Fruit fly (Drosophila melanogaster): ENCODE results near the gene Atg1.

Gene Atg1

DNA sequence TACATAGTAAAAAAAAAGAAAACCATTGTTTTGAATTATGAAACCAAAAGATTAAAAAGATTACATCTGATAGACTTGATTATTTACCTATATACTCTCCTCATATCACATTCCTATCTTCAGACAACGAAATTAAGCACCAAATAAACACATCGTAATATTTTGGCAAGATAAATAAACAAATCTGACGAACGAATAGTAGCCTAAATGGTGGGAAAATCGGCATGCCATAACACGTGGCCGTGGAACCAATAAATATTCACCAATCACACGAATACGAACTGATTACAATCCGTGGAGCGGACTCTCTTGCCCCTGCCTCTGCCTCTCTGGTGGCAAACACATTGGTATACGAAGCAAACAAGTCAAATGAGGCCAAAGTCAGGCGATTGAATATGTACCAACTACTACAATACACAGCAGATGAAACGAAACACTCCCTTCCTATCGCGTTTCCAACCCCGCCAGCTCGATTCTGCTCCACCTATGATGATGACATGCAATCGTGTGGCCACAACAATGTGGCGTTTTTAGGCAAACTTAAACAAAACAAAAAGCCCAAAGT, 8.8 kb downstream of the Atg1 start:
- no peak for TF ChIP-seq CG14711 (tag; optimal IDR thresholded peaks at IDR 0.05)
- TF ChIP-seq cic (GFP tag; optimal IDR thresholded peaks at IDR 0.05): peak; percentile 44
- TF ChIP-seq cnc (optimal IDR thresholded peaks at IDR 0.05): no peak
- TF ChIP-seq Mnt (GFP tag; optimal IDR thresholded peaks at IDR 0.05): peak; percentile 40

DNA sequence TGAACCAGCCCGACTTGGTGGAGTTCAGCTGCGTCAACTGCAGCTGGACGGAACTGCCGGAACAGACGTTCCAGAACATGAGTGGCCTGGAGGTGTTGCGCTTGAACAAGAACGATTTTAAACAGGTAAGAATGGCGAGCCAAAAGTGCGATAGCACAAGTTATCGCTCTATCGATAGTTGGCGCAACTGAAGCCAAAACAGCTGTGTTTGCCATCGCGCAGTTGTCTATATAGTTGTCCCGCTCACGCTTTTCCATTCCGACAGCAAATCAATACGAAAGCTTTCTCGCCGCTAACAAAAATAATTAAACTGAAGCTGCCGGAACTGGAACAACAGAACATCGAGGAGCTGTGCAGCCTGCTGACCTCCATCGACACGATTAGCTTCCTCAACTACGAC, 10.4 kb downstream of the Atg1 start:
- TF ChIP-seq Hr96 (GFP tag; optimal IDR thresholded peaks at IDR 0.05) (no peak), CG7045 (GFP tag; optimal IDR thresholded peaks at IDR 0.05) (no peak), cic (GFP tag; optimal IDR thresholded peaks at IDR 0.05) (peak; percentile 44), Crg-1 (GFP tag; optimal IDR thresholded peaks at IDR 0.05) (no peak), ovo (GFP tag; optimal IDR thresholded peaks at IDR 0.05) (no peak), pad (GFP tag; optimal IDR thresholded peaks at IDR 0.05) (peak; percentile 9), CG7101 (tag; optimal IDR thresholded peaks at IDR 0.05) (no peak), CG14711 (tag; optimal IDR thresholded peaks at IDR 0.05) (no peak), cnc (optimal IDR thresholded peaks at IDR 0.05) (no peak), bab1 (GFP tag; optimal IDR thresholded peaks at IDR 0.05) (peak; percentile 51)

DNA sequence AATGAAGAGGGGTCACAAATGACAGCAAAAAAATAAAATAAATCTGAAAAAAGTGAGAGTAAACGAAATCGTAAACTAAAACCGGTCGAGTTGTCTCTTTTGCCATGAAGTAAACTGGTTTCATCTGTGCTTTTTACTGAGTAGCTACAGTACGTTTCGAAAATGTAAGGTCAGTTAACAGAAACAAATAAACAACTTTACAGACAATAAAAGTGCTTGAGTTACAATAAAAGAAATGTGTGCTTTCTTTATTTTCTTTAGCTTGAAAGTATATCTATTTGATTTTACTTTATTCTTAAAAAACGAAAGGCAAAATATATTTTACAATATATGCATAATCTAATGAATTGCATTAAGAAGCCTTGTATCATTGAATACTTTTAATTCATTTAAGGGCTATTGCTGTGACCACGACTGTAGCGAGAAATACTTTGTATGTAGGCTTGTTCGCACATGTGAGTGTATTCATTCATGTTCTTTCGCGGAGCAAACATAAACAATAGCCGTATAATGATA, 11.9 kb downstream of the Atg1 start:
- no peak for TF ChIP-seq CG12768 (GFP tag; optimal IDR thresholded peaks at IDR 0.05)
- TF ChIP-seq CG5204 (GFP tag; optimal IDR thresholded peaks at IDR 0.05): no peak
- no peak for TF ChIP-seq toe (GFP tag; optimal IDR thresholded peaks at IDR 0.05)
- TF ChIP-seq cnc (optimal IDR thresholded peaks at IDR 0.05): no peak
- no peak for TF ChIP-seq Crg-1 (GFP tag; optimal IDR thresholded peaks at IDR 0.05)
- no peak for TF ChIP-seq Mnt (GFP tag; optimal IDR thresholded peaks at IDR 0.05)
- peak; percentile 40 for TF ChIP-seq CG14711 (tag; optimal IDR thresholded peaks at IDR 0.05)
- TF ChIP-seq Hr96 (GFP tag; optimal IDR thresholded peaks at IDR 0.05): no peak
- no peak for TF ChIP-seq bab1 (GFP tag; optimal IDR thresholded peaks at IDR 0.05)
- TF ChIP-seq CG33017 (tag; optimal IDR thresholded peaks at IDR 0.05): peak; percentile 40
- no peak for TF ChIP-seq CG7045 (GFP tag; optimal IDR thresholded peaks at IDR 0.05)
- no peak for TF ChIP-seq ovo (GFP tag; optimal IDR thresholded peaks at IDR 0.05)
- TF ChIP-seq pad (GFP tag; optimal IDR thresholded peaks at IDR 0.05): no peak
- TF ChIP-seq cic (GFP tag; optimal IDR thresholded peaks at IDR 0.05): no peak
- TF ChIP-seq CG7101 (tag; optimal IDR thresholded peaks at IDR 0.05): peak; percentile 32
- peak; percentile 71 for TF ChIP-seq kay (GFP tag; ENCODE audit: borderline replicate concordance)
- TF ChIP-seq Clk (GFP tag; optimal IDR thresholded peaks at IDR 0.05): no peak
- TF ChIP-seq tj (GFP tag; optimal IDR thresholded peaks at IDR 0.05): peak; percentile 10
- TF ChIP-seq CG1620 (GFP tag; optimal IDR thresholded peaks at IDR 0.05): no peak
- TF ChIP-seq CG11617 (GFP tag; optimal IDR thresholded peaks at IDR 0.05): no peak

DNA sequence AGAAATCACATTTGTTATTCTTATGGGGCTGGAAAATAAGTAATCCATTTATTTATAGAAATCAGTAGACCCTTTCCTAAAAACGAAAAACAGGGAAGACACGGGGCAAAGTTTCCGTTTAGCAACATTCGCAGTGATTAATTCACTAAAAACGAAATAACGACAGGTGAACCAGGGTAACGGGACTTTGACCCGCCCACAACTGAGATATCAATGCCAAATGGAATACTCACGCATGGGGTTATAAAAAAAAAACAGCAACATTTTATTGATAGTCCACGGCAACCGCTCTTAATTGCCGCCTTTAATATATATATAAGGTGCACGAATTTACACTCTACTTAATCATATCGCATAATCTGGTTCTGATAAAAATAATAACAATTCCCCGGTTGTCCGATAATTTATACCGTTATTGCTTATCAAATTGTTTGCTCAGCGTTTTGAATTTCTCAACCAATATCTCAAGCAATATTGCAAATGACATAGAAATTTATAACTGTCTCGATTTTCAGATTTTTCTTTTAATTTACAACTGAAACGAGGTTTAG, 13.2 kb downstream of the Atg1 start:
- TF ChIP-seq cnc (optimal IDR thresholded peaks at IDR 0.05) (no peak), CG5204 (GFP tag; optimal IDR thresholded peaks at IDR 0.05) (no peak), CG12768 (GFP tag; optimal IDR thresholded peaks at IDR 0.05) (no peak), cic (GFP tag; optimal IDR thresholded peaks at IDR 0.05) (no peak)

DNA sequence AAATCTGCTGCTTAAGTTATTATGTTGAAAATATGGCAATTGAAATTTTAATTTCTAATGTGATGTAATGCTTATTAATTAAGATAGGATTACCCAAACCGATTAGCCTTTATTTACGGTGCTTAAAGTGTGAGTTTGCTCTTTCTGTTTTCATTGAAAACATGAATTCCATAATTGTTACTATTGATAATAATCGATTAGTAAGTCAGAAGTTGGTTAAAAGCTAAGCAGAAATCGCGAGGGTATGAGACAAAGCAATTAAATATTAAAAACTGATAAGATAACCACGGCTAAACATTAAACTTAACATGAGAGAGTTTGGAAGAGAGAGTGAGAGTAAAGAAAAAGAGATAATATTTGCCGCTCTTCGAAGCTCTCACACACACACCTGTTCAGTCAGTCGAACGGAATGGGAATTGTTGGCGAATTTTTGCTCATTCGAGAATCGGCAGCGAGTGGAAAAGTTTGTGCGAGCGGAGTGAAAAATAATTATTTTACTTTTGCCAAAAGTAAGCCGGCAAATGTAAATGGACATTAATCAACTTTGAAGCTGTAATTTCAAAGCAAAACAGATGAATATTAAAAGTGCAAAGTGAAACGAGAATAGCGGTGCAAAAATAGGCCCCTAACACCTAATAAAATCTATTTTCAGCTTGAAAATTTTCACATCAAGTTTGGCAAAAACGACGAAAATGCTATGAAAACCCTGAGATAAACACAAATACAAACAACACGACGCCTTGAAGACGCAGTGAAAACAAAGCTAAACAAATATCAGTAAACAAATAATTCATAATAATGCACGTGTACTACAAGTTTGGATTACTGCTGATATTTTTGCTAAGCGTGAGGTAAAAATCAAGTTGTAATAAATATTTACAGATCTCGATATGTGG, 13.9 kb downstream of the Atg1 start:
- TF ChIP-seq cic (GFP tag; optimal IDR thresholded peaks at IDR 0.05) (no peak), kay (GFP tag; ENCODE audit: borderline replicate concordance) (peak; percentile 74), Mnt (GFP tag; optimal IDR thresholded peaks at IDR 0.05) (no peak), CG12768 (GFP tag; optimal IDR thresholded peaks at IDR 0.05) (no peak), Clk (GFP tag; optimal IDR thresholded peaks at IDR 0.05) (no peak)

DNA sequence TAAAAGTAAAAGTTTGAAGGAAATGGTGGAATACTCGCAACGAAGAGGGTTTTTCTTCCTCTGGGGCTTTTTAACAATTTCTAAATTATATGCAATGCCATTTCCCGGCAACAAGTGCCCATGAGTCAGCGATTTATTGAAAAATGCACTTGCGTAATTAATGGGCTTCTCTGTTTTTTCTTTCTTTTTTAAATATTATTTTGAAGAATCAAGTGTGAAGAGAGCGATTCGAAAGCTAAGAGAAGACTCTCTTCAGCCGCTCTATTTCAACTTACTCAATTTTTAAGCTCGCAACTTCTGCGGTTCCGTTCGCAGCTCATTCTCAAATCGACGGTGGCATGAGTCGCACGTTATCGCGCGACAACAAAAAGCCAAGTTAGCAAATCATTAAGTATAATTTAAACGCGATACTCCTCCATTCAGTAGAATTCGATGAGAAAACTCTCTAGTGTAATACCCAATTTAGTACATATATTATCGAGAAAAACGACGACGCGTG, 15.0 kb downstream of the Atg1 start, which contains the start of gene CG42709:
Gene CG42709 (plus strand): TSS at position 318 of the 499 bp plus-strand sequence.
- TF ChIP-seq bab1 (GFP tag; optimal IDR thresholded peaks at IDR 0.05): peak; percentile 20
- peak; percentile 83 for TF ChIP-seq tj (GFP tag; optimal IDR thresholded peaks at IDR 0.05)
- TF ChIP-seq CG7045 (GFP tag; optimal IDR thresholded peaks at IDR 0.05): no peak
- TF ChIP-seq kay (GFP tag; ENCODE audit: borderline replicate concordance): peak; percentile 91
- TF ChIP-seq Mnt (GFP tag; optimal IDR thresholded peaks at IDR 0.05): peak; percentile 34
- peak; percentile 80 to 82 for TF ChIP-seq cnc (optimal IDR thresholded peaks at IDR 0.05)
- TF ChIP-seq cic (GFP tag; optimal IDR thresholded peaks at IDR 0.05): peak; percentile 48
- no peak for TF ChIP-seq CG14711 (tag; optimal IDR thresholded peaks at IDR 0.05)
- TF ChIP-seq CG12768 (GFP tag; optimal IDR thresholded peaks at IDR 0.05): peak; percentile 55
